Worm (Caenorhabditis elegans): ENCODE measurements around the gene ZK669.5.

DNA sequence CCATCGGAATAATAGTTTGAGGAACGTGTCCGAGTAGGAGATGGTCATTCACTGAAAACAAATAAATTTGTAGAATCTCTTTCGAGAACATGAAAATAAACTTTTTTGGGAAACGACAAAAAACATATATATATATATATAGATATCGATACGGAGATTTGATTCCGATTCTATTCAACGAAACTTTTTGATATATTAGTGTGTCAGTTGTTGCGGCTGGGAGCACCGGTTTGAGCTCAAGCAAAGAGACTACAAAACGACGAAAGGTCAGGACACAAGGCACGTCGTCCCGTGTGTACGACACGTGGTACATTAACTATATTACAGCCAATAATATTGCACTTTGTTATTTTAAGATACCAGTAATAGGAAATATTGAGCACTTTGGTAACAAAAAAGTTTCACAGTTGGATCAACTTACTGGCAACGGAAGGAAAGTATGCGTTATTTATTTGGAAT, 39.1 kb downstream of the ZK669.5 start, which contains the start of gene best-23:
- TF ChIP-seq hlh-30 (tag; optimal IDR thresholded peaks at IDR 0.05; ENCODE audit: insufficient read depth) (no peak), K02D7.2 (tag; optimal IDR thresholded peaks at IDR 0.05) (no peak), unc-55 (GFP tag; optimal IDR thresholded peaks at IDR 0.05) (no peak)

Data from whole organism, late embryonic.